Fruit fly (Drosophila melanogaster) whole organism, embryonic: Measurements from ENCODE around the gene Muc68D.
A peak's percentile ranks its signal among the peaks of the same experiment; 100 is the strongest.

ENCODE experiments used
- Bgb ChIP-seq: fragments of 200-800 bp; sonication (Bioruptor generic); IDR thresholded peaks from 2 replicates; pipeline ENCODE4 v1.3.6; 2022; ENCODE audit warnings: missing biosample characterization, missing genetic modification characterization; ENCODE audit not compliant: partially characterized antibody
- Blimp-1 ChIP-seq: fragments of 200-800 bp; sonication (Bioruptor generic); optimal IDR thresholded peaks from 3 replicates; lab custom pipeline; 2018; ENCODE audit warnings: missing biosample characterization, missing genetic modification characterization, mild to moderate bottlenecking, moderate library complexity, missing genetic modification reagents
- CG10209 ChIP-seq: fragments of 200-800 bp; sonication (Bioruptor generic); optimal IDR thresholded peaks from 3 replicates; lab custom pipeline; 2017; ENCODE audit warnings: missing biosample characterization, mild to moderate bottlenecking, missing genetic modification characterization, missing genetic modification reagents
- CG1024 ChIP-seq: fragments of 200-800 bp; sonication (Bioruptor generic); IDR thresholded peaks from 2 replicates; pipeline ENCODE4 v1.3.6; 2022; ENCODE audit warnings: missing biosample characterization, missing genetic modification characterization
- CG10274 ChIP-seq: fragments of 200-800 bp; sonication (Bioruptor generic); optimal IDR thresholded peaks from 3 replicates; lab custom pipeline; 2017; ENCODE audit warnings: missing biosample characterization, mild to moderate bottlenecking, missing genetic modification characterization
- CG10959 ChIP-seq: fragments of 200-800 bp; sonication (Bioruptor generic); IDR thresholded peaks from 2 replicates; pipeline ENCODE4 v1.3.6; 2022; ENCODE audit warnings: missing biosample characterization, missing genetic modification characterization
- CG11085 ChIP-seq: fragments of 200-800 bp; sonication (Bioruptor generic); IDR thresholded peaks from 2 replicates; pipeline ENCODE4 v1.3.6; 2022; ENCODE audit warnings: missing biosample characterization, missing genetic modification characterization
- CG11695 ChIP-seq: fragments of 200-800 bp; sonication (Bioruptor generic); IDR thresholded peaks from 3 replicates; pipeline ENCODE4 v1.3.6; 2022; ENCODE audit warnings: missing biosample characterization, missing genetic modification characterization
- CG14965 ChIP-seq: fragments of 200-800 bp; sonication (Bioruptor generic); optimal IDR thresholded peaks from 2 replicates; lab custom pipeline; 2016; ENCODE audit warnings: missing biosample characterization, missing genetic modification characterization, borderline replicate concordance
- CG15601 ChIP-seq: fragments of 200-800 bp; sonication (Bioruptor generic); optimal IDR thresholded peaks from 3 replicates; lab custom pipeline; 2019; ENCODE audit warnings: missing biosample characterization, mild to moderate bottlenecking, missing genetic modification characterization, moderate library complexity
- CG17612 ChIP-seq: fragments of 200-800 bp; sonication (Bioruptor generic); IDR thresholded peaks from 2 replicates; pipeline ENCODE4 v1.3.6; 2022; ENCODE audit warnings: missing biosample characterization, missing genetic modification characterization
- CG18764 ChIP-seq: fragments of 200-800 bp; sonication (Bioruptor generic); optimal IDR thresholded peaks from 3 replicates; lab custom pipeline; 2016; ENCODE audit warnings: missing biosample characterization, missing genetic modification characterization
- CG3065 ChIP-seq: fragments of 200-800 bp; sonication (Bioruptor generic); optimal IDR thresholded peaks from 2 replicates; lab custom pipeline; 2016; ENCODE audit warnings: missing biosample characterization, missing genetic modification characterization
- CG31441 ChIP-seq: fragments of 200-800 bp; sonication (Bioruptor generic); IDR thresholded peaks from 2 replicates; pipeline ENCODE4 v1.3.6; 2022; ENCODE audit warnings: missing biosample characterization, missing genetic modification characterization
- CG3163 ChIP-seq: fragments of 200-800 bp; sonication (Bioruptor generic); optimal IDR thresholded peaks from 3 replicates; lab custom pipeline; 2016; ENCODE audit warnings: missing biosample characterization, missing genetic modification characterization
- CG34376 ChIP-seq: fragments of 200-800 bp; sonication (Bioruptor generic); optimal IDR thresholded peaks from 2 replicates; lab custom pipeline; 2018; ENCODE audit warnings: missing biosample characterization, mild to moderate bottlenecking, missing genetic modification characterization
- CG3838 ChIP-seq: fragments of 200-800 bp; sonication (Bioruptor generic); optimal IDR thresholded peaks from 3 replicates; lab custom pipeline; 2016; ENCODE audit warnings: missing biosample characterization, missing genetic modification characterization
- CG4360 ChIP-seq: fragments of 200-800 bp; sonication (Bioruptor generic); IDR thresholded peaks from 2 replicates; pipeline ENCODE4 v1.3.6; 2022; ENCODE audit warnings: missing biosample characterization, missing genetic modification characterization
- CG4424 ChIP-seq: fragments of 200-800 bp; sonication (Bioruptor generic); optimal IDR thresholded peaks from 3 replicates; lab custom pipeline; 2016; ENCODE audit warnings: missing biosample characterization, missing genetic modification characterization
- CG4617 ChIP-seq: fragments of 200-800 bp; sonication (Bioruptor generic); optimal IDR thresholded peaks from 3 replicates; lab custom pipeline; 2016; ENCODE audit warnings: missing biosample characterization, missing genetic modification characterization, borderline replicate concordance
- CG4707 ChIP-seq: fragments of 200-800 bp; sonication (Bioruptor generic); optimal IDR thresholded peaks from 2 replicates; lab custom pipeline; 2018; ENCODE audit warnings: missing biosample characterization, mild to moderate bottlenecking, missing genetic modification characterization, moderate library complexity
- CG5245 ChIP-seq: fragments of 200-800 bp; sonication (Bioruptor generic); optimal IDR thresholded peaks from 3 replicates; lab custom pipeline; 2016; ENCODE audit warnings: missing biosample characterization, missing genetic modification characterization
- CG9797 ChIP-seq: fragments of 200-800 bp; sonication (Bioruptor generic); optimal IDR thresholded peaks from 3 replicates; lab custom pipeline; 2018; ENCODE audit warnings: missing biosample characterization, mild to moderate bottlenecking, missing genetic modification characterization
- CHES-1-like ChIP-seq: fragments of 200-800 bp; sonication (Bioruptor generic); optimal IDR thresholded peaks from 2 replicates; lab custom pipeline; 2016; ENCODE audit warnings: missing biosample characterization, missing genetic modification characterization
- Dll ChIP-seq: fragments of 200-800 bp; sonication (Bioruptor generic); IDR thresholded peaks from 4 replicates; pipeline ENCODE4 v1.3.6; 2022; ENCODE audit warnings: missing biosample characterization, missing genetic modification characterization; ENCODE audit not compliant: partially characterized antibody
- Eip74EF ChIP-seq, 2 experiments: fragments of 200-800 bp in 1 of 2; fragments of >200 bp in 1 of 2; sonication (Bioruptor generic) in 1 of 2; optimal IDR thresholded peaks; 2 replicates each; lab custom pipeline; 2017 to 2019; ENCODE audit warnings: missing biosample characterization in 2 of 2, missing genetic modification characterization in 2 of 2, mild to moderate bottlenecking in 1 of 2, moderate library complexity in 1 of 2
- Fer1 ChIP-seq: fragments of 200-800 bp; sonication (Bioruptor generic); optimal IDR thresholded peaks from 2 replicates; lab custom pipeline; 2017; ENCODE audit warnings: missing biosample characterization, mild to moderate bottlenecking, missing genetic modification characterization
- HLH4C ChIP-seq: fragments of 200-800 bp; sonication (Bioruptor generic); IDR thresholded peaks from 3 replicates; pipeline ENCODE4 v1.3.6; 2022; ENCODE audit warnings: missing biosample characterization, missing genetic modification characterization; ENCODE audit not compliant: partially characterized antibody
- Lpt ChIP-seq: fragments of >200 bp; optimal IDR thresholded peaks from 2 replicates; lab custom pipeline; 2018; ENCODE audit warnings: missing biosample characterization, missing genetic modification characterization
- Mad ChIP-seq: fragments of 200-800 bp; sonication (Bioruptor generic); optimal IDR thresholded peaks from 2 replicates; lab custom pipeline; 2016; ENCODE audit warnings: missing biosample characterization, missing genetic modification characterization
- Med ChIP-seq: fragments of 200-800 bp; sonication (Bioruptor generic); peaks from one replicate; lab custom pipeline; 2016; ENCODE audit warnings: missing biosample characterization, missing genetic modification characterization, mild to moderate bottlenecking, inconsistent platforms, moderate library complexity
- NFAT ChIP-seq: fragments of 200-800 bp; sonication (Bioruptor generic); IDR thresholded peaks from 2 replicates; pipeline ENCODE4 v1.3.6; 2022; ENCODE audit warnings: missing biosample characterization, missing genetic modification characterization
- NK7.1 ChIP-seq: fragments of 200-800 bp; sonication (Bioruptor generic); optimal IDR thresholded peaks from 3 replicates; lab custom pipeline; 2016; ENCODE audit warnings: missing biosample characterization, missing genetic modification characterization
- Nf-YC ChIP-seq: fragments of 200-800 bp; optimal IDR thresholded peaks from 3 replicates; lab custom pipeline; 2019; ENCODE audit warnings: missing biosample characterization, mild to moderate bottlenecking, missing genetic modification characterization, moderate library complexity
- NfI ChIP-seq: fragments of 200-800 bp; sonication (Bioruptor generic); optimal IDR thresholded peaks from 3 replicates; lab custom pipeline; 2018; ENCODE audit warnings: missing biosample characterization, mild to moderate bottlenecking, missing genetic modification characterization, moderate library complexity
- Optix ChIP-seq: fragments of 200-800 bp; sonication (Bioruptor generic); IDR thresholded peaks from 3 replicates; pipeline ENCODE4 v1.3.6; 2022; ENCODE audit warnings: missing biosample characterization, missing genetic modification characterization
- Spps ChIP-seq: fragments of 200-800 bp; sonication (Bioruptor generic); optimal IDR thresholded peaks from 2 replicates; lab custom pipeline; 2018; ENCODE audit warnings: missing biosample characterization, mild to moderate bottlenecking, missing genetic modification characterization
- bowl ChIP-seq: fragments of 200-800 bp; sonication (Bioruptor generic); IDR thresholded peaks from 2 replicates; pipeline ENCODE4 v1.3.6; 2022; ENCODE audit warnings: missing biosample characterization, missing genetic modification characterization
- eyg ChIP-seq: fragments of 200-800 bp; sonication (Bioruptor generic); optimal IDR thresholded peaks from 3 replicates; lab custom pipeline; 2016; ENCODE audit warnings: missing biosample characterization, missing genetic modification characterization
- fd64A ChIP-seq: fragments of 200-800 bp; sonication (Bioruptor generic); optimal IDR thresholded peaks from 3 replicates; lab custom pipeline; 2018; ENCODE audit warnings: missing biosample characterization, mild to moderate bottlenecking, missing genetic modification characterization
- grau ChIP-seq: fragments of 200-800 bp; optimal IDR thresholded peaks from 3 replicates; lab custom pipeline; 2019; ENCODE audit warnings: missing biosample characterization, mild to moderate bottlenecking, missing genetic modification characterization, moderate library complexity
- odd ChIP-seq: fragments of 200-800 bp; sonication (Bioruptor generic); optimal IDR thresholded peaks from 2 replicates; lab custom pipeline; 2017; ENCODE audit warnings: missing biosample characterization, mild to moderate bottlenecking, missing genetic modification characterization
- pfk ChIP-seq: fragments of 200-800 bp; sonication (Bioruptor generic); optimal IDR thresholded peaks from 2 replicates; lab custom pipeline; 2018; ENCODE audit warnings: missing biosample characterization, mild to moderate bottlenecking, missing genetic modification characterization, moderate library complexity
- pnt ChIP-seq: fragments of 200-800 bp; sonication (Bioruptor generic); optimal IDR thresholded peaks from 3 replicates; lab custom pipeline; 2016; ENCODE audit warnings: missing biosample characterization, missing genetic modification characterization
- run ChIP-seq: fragments of 200-800 bp; sonication (Bioruptor generic); optimal IDR thresholded peaks from 3 replicates; lab custom pipeline; 2018; ENCODE audit warnings: missing biosample characterization, mild to moderate bottlenecking, missing genetic modification characterization
- sisA ChIP-seq: fragments of 200-800 bp; sonication (Bioruptor generic); IDR thresholded peaks from 2 replicates; pipeline ENCODE4 v1.3.6; 2022; ENCODE audit warnings: missing biosample characterization, missing genetic modification characterization
- sob ChIP-seq: fragments of 200-800 bp; sonication (Bioruptor generic); IDR thresholded peaks from 2 replicates; pipeline ENCODE4 v1.3.6; 2022; ENCODE audit warnings: missing biosample characterization, missing genetic modification characterization
- stwl ChIP-seq: fragments of 200-800 bp; sonication (Bioruptor generic); optimal IDR thresholded peaks from 3 replicates; lab custom pipeline; 2018; ENCODE audit warnings: missing biosample characterization, mild to moderate bottlenecking, missing genetic modification characterization, moderate library complexity
- unc-4 ChIP-seq: fragments of 200-800 bp; sonication (Bioruptor generic); IDR thresholded peaks from 2 replicates; pipeline ENCODE4 v1.3.6; 2022; ENCODE audit warnings: missing biosample characterization, missing genetic modification characterization; ENCODE audit not compliant: partially characterized antibody
- vvl ChIP-seq: fragments of 200-800 bp; sonication (Bioruptor generic); IDR thresholded peaks from 2 replicates; pipeline ENCODE4 v1.3.6; 2022; ENCODE audit warnings: missing biosample characterization, missing genetic modification characterization

Muc68D gene

dm6 chr3L:11721498-11721946 is 50.4 kb downstream of the Muc68D start (continued):
- no peak for TF ChIP-seq Blimp-1 (GFP tag; lab: Kevin White, UChicago)
- TF ChIP-seq CG4617 (GFP tag; lab: Kevin White, UChicago): no peak
- no peak for TF ChIP-seq CG34376 (GFP tag; lab: Kevin White, UChicago)
- TF ChIP-seq pnt (GFP tag; lab: Kevin White, UChicago): no peak
- peak; percentile 8 for TF ChIP-seq Fer1 (GFP tag; lab: Kevin White, UChicago)
- TF ChIP-seq CG11085: no peak
- no peak for TF ChIP-seq Eip74EF (GFP tag; optimal IDR thresholded peaks at IDR 0.05; lab: Kevin White, UChicago)
- TF ChIP-seq CG4424 (GFP tag; lab: Kevin White, UChicago): no peak
- TF ChIP-seq HLH4C (GFP tag; lab: Robert Waterston, UW): no peak
- no peak for TF ChIP-seq Mad
- peak; percentile 5 for TF ChIP-seq CG10209 (GFP tag; lab: Kevin White, UChicago)
- TF ChIP-seq Spps (tag; lab: Kevin White, UChicago): no peak
- no peak for TF ChIP-seq CG3838 (GFP tag; lab: Kevin White, UChicago)
- TF ChIP-seq vvl (GFP tag; lab: Robert Waterston, UW): peak; percentile 21; the same call in 1 of the 2 replicates
- TF ChIP-seq Dll (GFP tag; lab: Robert Waterston, UW): no peak
- TF ChIP-seq CG15601: no peak
- no peak for TF ChIP-seq Bgb (GFP tag; lab: Robert Waterston, UW)
- TF ChIP-seq Lpt: no peak
- no peak for TF ChIP-seq CG4360 (GFP tag; lab: Robert Waterston, UW)
- 0 out of 3 replicates have a peak, but pooled peaks have one; percentile 10 for TF ChIP-seq CG11695
- no peak for TF ChIP-seq CG10274 (GFP tag; lab: Kevin White, UChicago)
- no peak for TF ChIP-seq CG1024 (GFP tag; lab: Robert Waterston, UW)
- no peak for TF ChIP-seq run (tag; lab: Kevin White, UChicago)
- TF ChIP-seq CG18764 (GFP tag; lab: Kevin White, UChicago): no peak
- no peak for TF ChIP-seq CG5245 (GFP tag; lab: Kevin White, UChicago)
- TF ChIP-seq bowl (GFP tag; lab: Robert Waterston, UW): no peak
- no peak for TF ChIP-seq CG10959
- TF ChIP-seq sob: 0 out of 2 replicates have a peak, but pooled peaks have one; percentile 6

dm6 chr3L:11720780-11721179 is 51.2 kb downstream of the Muc68D start, which contains the start of gene Bmcp:
Bmcp (plus strand) TSS chr3L:11720934.
- TF ChIP-seq Nf-YC (tag; lab: Kevin White, UChicago) (no peak), CG17612 (GFP tag; lab: Robert Waterston, UW) (no peak), CG3065 (no peak), CG3163 (GFP tag; lab: Kevin White, UChicago) (no peak), HLH4C (GFP tag; lab: Robert Waterston, UW) (0 out of 3 replicates have a peak, but pooled peaks have one; percentile 30), NfI (peak; percentile 51), CHES-1-like (GFP tag; lab: Kevin White, UChicago) (no peak), pfk (no peak), NK7.1 (GFP tag; lab: Kevin White, UChicago) (no peak), unc-4 (GFP tag; lab: Robert Waterston, UW) (peak; percentile 37; the same call in 1 of the 2 replicates), eyg (GFP tag; lab: Kevin White, UChicago) (no peak), CG31441 (GFP tag; lab: Robert Waterston, UW) (peak; percentile 33; the same call in 1 of the 2 replicates), vvl (GFP tag; lab: Robert Waterston, UW) (peak; percentile 26; the same call in 1 of the 2 replicates), NFAT (GFP tag; lab: Robert Waterston, UW) (no peak), CG14965 (GFP tag; lab: Kevin White, UChicago) (no peak), sisA (GFP tag; lab: Robert Waterston, UW) (no peak), grau (tag; lab: Kevin White, UChicago) (peak; percentile 20), odd (GFP tag; lab: Kevin White, UChicago) (peak; percentile 8), fd64A (GFP tag; lab: Kevin White, UChicago) (no peak), stwl (tag; lab: Kevin White, UChicago) (peak; percentile 94), Optix (GFP tag; lab: Robert Waterston, UW) (no peak), CG4707 (GFP tag; lab: Kevin White, UChicago) (no peak), CG9797 (GFP tag; lab: Kevin White, UChicago) (peak; percentile 79), Med (GFP tag; lab: Kevin White, UChicago) (peak; percentile 71)
